Fruit fly (Drosophila melanogaster) whole organism, embryonic: ENCODE measurements around the gene Targ3.

ENCODE experiments used
- Bgb ChIP-seq: fragments of 200-800 bp; sonication (Bioruptor generic); IDR thresholded peaks from 2 replicates; pipeline ENCODE4 v1.3.6; 2022; ENCODE audit warnings: missing biosample characterization, missing genetic modification characterization; ENCODE audit not compliant: partially characterized antibody
- C15 ChIP-seq: fragments of 200-800 bp; sonication (Bioruptor generic); IDR thresholded peaks from 3 replicates; pipeline ENCODE4 v1.3.6; 2022; ENCODE audit warnings: missing biosample characterization, missing genetic modification characterization
- CG10209 ChIP-seq: fragments of 200-800 bp; sonication (Bioruptor generic); optimal IDR thresholded peaks from 3 replicates; lab custom pipeline; 2017; ENCODE audit warnings: missing biosample characterization, mild to moderate bottlenecking, missing genetic modification characterization, missing genetic modification reagents
- CG10321 ChIP-seq: fragments of 200-800 bp; sonication (Bioruptor generic); IDR thresholded peaks from 2 replicates; pipeline ENCODE4 v1.3.6; 2022; ENCODE audit warnings: missing biosample characterization, missing genetic modification characterization
- CG10565 ChIP-seq: fragments of 200-800 bp; sonication (Bioruptor generic); optimal IDR thresholded peaks from 3 replicates; lab custom pipeline; 2016; ENCODE audit warnings: missing biosample characterization, mild to moderate bottlenecking, missing genetic modification characterization
- CG10654 ChIP-seq: fragments of 200-800 bp; sonication (Bioruptor generic); optimal IDR thresholded peaks from 2 replicates; lab custom pipeline; 2016; ENCODE audit warnings: missing biosample characterization, missing genetic modification characterization
- CG11723 ChIP-seq: fragments of 200-800 bp; sonication (Bioruptor generic); optimal IDR thresholded peaks from 2 replicates; lab custom pipeline; 2017; ENCODE audit warnings: missing biosample characterization, mild to moderate bottlenecking, missing genetic modification characterization
- CG12219 ChIP-seq: fragments of 200-800 bp; sonication (Bioruptor generic); optimal IDR thresholded peaks from 3 replicates; lab custom pipeline; 2018; ENCODE audit warnings: missing biosample characterization, mild to moderate bottlenecking, missing genetic modification characterization
- CG1233 ChIP-seq: fragments of 200-800 bp; sonication (Bioruptor generic); optimal IDR thresholded peaks from 4 replicates; lab custom pipeline; 2018; ENCODE audit warnings: missing biosample characterization, mild to moderate bottlenecking, missing genetic modification characterization
- CG14441 ChIP-seq: fragments of 200-800 bp; sonication (Bioruptor generic); IDR thresholded peaks from 2 replicates; pipeline ENCODE4 v1.3.6; 2022; ENCODE audit warnings: missing biosample characterization, missing genetic modification characterization
- CG1529 ChIP-seq: fragments of 200-800 bp; sonication (Bioruptor generic); optimal IDR thresholded peaks from 3 replicates; lab custom pipeline; 2018; ENCODE audit warnings: missing biosample characterization, missing genetic modification characterization
- CG15514 ChIP-seq: fragments of 200-800 bp; sonication (Bioruptor generic); optimal IDR thresholded peaks from 3 replicates; lab custom pipeline; 2017; ENCODE audit warnings: missing biosample characterization, missing genetic modification characterization, mild to moderate bottlenecking, moderate library complexity, missing genetic modification reagents
- CG16815 ChIP-seq: fragments of 200-800 bp; sonication (Bioruptor generic); optimal IDR thresholded peaks from 3 replicates; lab custom pipeline; 2017; ENCODE audit warnings: missing biosample characterization, mild to moderate bottlenecking, missing genetic modification characterization
- CG17328 ChIP-seq: fragments of 200-800 bp; sonication (Bioruptor generic); IDR thresholded peaks from 2 replicates; pipeline ENCODE4 v1.3.6; 2022; ENCODE audit warnings: missing biosample characterization, missing genetic modification characterization
- CG17385 ChIP-seq: fragments of 200-800 bp; sonication (Bioruptor generic); optimal IDR thresholded peaks from 3 replicates; lab custom pipeline; 2018; ENCODE audit warnings: missing biosample characterization, mild to moderate bottlenecking, missing genetic modification characterization
- CG17612 ChIP-seq: fragments of 200-800 bp; sonication (Bioruptor generic); IDR thresholded peaks from 2 replicates; pipeline ENCODE4 v1.3.6; 2022; ENCODE audit warnings: missing biosample characterization, missing genetic modification characterization
- CG2889 ChIP-seq: fragments of 200-800 bp; sonication (Bioruptor generic); IDR thresholded peaks from 3 replicates; pipeline ENCODE4 v1.3.6; 2022; ENCODE audit warnings: missing biosample characterization, missing genetic modification characterization
- CG31441 ChIP-seq: fragments of 200-800 bp; sonication (Bioruptor generic); IDR thresholded peaks from 2 replicates; pipeline ENCODE4 v1.3.6; 2022; ENCODE audit warnings: missing biosample characterization, missing genetic modification characterization
- CG32532 ChIP-seq: fragments of 200-800 bp; sonication (Bioruptor generic); IDR thresholded peaks from 2 replicates; pipeline ENCODE4 v1.3.6; 2022; ENCODE audit warnings: missing biosample characterization, missing genetic modification characterization
- CG3281 ChIP-seq: fragments of 200-800 bp; sonication (Bioruptor generic); optimal IDR thresholded peaks from 3 replicates; lab custom pipeline; 2017; ENCODE audit warnings: missing biosample characterization, mild to moderate bottlenecking, missing genetic modification characterization
- CG34224 ChIP-seq: fragments of 200-800 bp; sonication (Bioruptor generic); IDR thresholded peaks from 3 replicates; pipeline ENCODE4 v1.3.6; 2022; ENCODE audit warnings: missing biosample characterization, missing genetic modification characterization; ENCODE audit not compliant: partially characterized antibody
- CG3726 ChIP-seq: fragments of 200-800 bp; sonication (Bioruptor generic); IDR thresholded peaks from 3 replicates; pipeline ENCODE4, ENCODE4 v1.3.6; 2022; ENCODE audit warnings: missing biosample characterization, missing genetic modification characterization
- CG7786 ChIP-seq: fragments of 200-800 bp; sonication (Bioruptor generic); optimal IDR thresholded peaks from 2 replicates; lab custom pipeline; 2016; ENCODE audit warnings: missing biosample characterization, missing genetic modification characterization
- Camta ChIP-seq: fragments of 200-800 bp; sonication (Bioruptor generic); optimal IDR thresholded peaks from 2 replicates; lab custom pipeline; 2016; ENCODE audit warnings: missing biosample characterization, missing genetic modification characterization
- Dbx ChIP-seq: fragments of 200-800 bp; sonication (Bioruptor generic); IDR thresholded peaks from 3 replicates; pipeline ENCODE4 v1.3.6; 2022; ENCODE audit warnings: missing biosample characterization, missing genetic modification characterization
- Dll ChIP-seq: fragments of 200-800 bp; sonication (Bioruptor generic); IDR thresholded peaks from 4 replicates; pipeline ENCODE4 v1.3.6; 2022; ENCODE audit warnings: missing biosample characterization, missing genetic modification characterization; ENCODE audit not compliant: partially characterized antibody
- Ets97D ChIP-seq: fragments of 200-800 bp; sonication (Bioruptor generic); optimal IDR thresholded peaks from 3 replicates; lab custom pipeline; 2016; ENCODE audit warnings: missing biosample characterization, missing genetic modification characterization
- HLH54F ChIP-seq: fragments of 200-800 bp; sonication (Bioruptor generic); optimal IDR thresholded peaks from 3 replicates; lab custom pipeline; 2016; ENCODE audit warnings: missing biosample characterization, missing genetic modification characterization
- Meics ChIP-seq: fragments of 200-800 bp; sonication (Bioruptor generic); optimal IDR thresholded peaks from 2 replicates; lab custom pipeline; 2017; ENCODE audit warnings: missing biosample characterization, mild to moderate bottlenecking, missing genetic modification characterization
- Rfx ChIP-seq: fragments of 200-800 bp; sonication (Bioruptor generic); IDR thresholded peaks from 2 replicates; pipeline ENCODE4 v1.3.6; 2022; ENCODE audit warnings: missing biosample characterization, missing genetic modification characterization
- Side ChIP-seq: fragments of 200-800 bp; sonication (Bioruptor generic); optimal IDR thresholded peaks from 2 replicates; lab custom pipeline; 2016; ENCODE audit warnings: missing biosample characterization, missing genetic modification characterization
- Sox102F ChIP-seq: fragments of 200-800 bp; sonication (Bioruptor generic); optimal IDR thresholded peaks from 2 replicates; lab custom pipeline; 2018; ENCODE audit warnings: missing biosample characterization, mild to moderate bottlenecking, missing genetic modification characterization, moderate library complexity
- Ssrp ChIP-seq: fragments of 200-800 bp; sonication (Bioruptor generic); optimal IDR thresholded peaks from 2 replicates; lab custom pipeline; 2018; ENCODE audit warnings: missing biosample characterization, mild to moderate bottlenecking, missing genetic modification characterization, moderate library complexity
- Vsx1 ChIP-seq: fragments of 200-800 bp; sonication (Bioruptor generic); optimal IDR thresholded peaks from 2 replicates; lab custom pipeline; 2017; ENCODE audit warnings: missing biosample characterization, mild to moderate bottlenecking, missing genetic modification characterization, missing genetic modification reagents
- Xbp1 ChIP-seq: fragments of 200-800 bp; sonication (Bioruptor generic); optimal IDR thresholded peaks from 3 replicates; lab custom pipeline; 2016; ENCODE audit warnings: missing biosample characterization, mild to moderate bottlenecking, missing genetic modification characterization
- Xrp1 ChIP-seq: fragments of 200-800 bp; sonication (Bioruptor generic); IDR thresholded peaks from 2 replicates; pipeline ENCODE4 v1.3.6; 2022; ENCODE audit warnings: missing biosample characterization, missing genetic modification characterization
- abd-A ChIP-seq: fragments of 200-800 bp; sonication (Bioruptor generic); optimal IDR thresholded peaks from 3 replicates; lab custom pipeline; 2019; ENCODE audit warnings: missing biosample characterization, mild to moderate bottlenecking, missing genetic modification characterization, moderate library complexity
- dysf ChIP-seq: fragments of 200-800 bp; sonication (Bioruptor generic); IDR thresholded peaks from 3 replicates; pipeline ENCODE4 v1.3.6; 2022; ENCODE audit warnings: missing biosample characterization, missing genetic modification characterization
- fd64A ChIP-seq: fragments of 200-800 bp; sonication (Bioruptor generic); optimal IDR thresholded peaks from 3 replicates; lab custom pipeline; 2018; ENCODE audit warnings: missing biosample characterization, mild to moderate bottlenecking, missing genetic modification characterization
- fd96Cb ChIP-seq: fragments of 200-800 bp; sonication (Bioruptor generic); optimal IDR thresholded peaks from 2 replicates; lab custom pipeline; 2018; ENCODE audit warnings: missing biosample characterization, mild to moderate bottlenecking, missing genetic modification characterization, moderate library complexity
- gsb ChIP-seq: fragments of 200-800 bp; sonication (Bioruptor generic); IDR thresholded peaks from 2 replicates; pipeline ENCODE4 v1.3.6; 2022; ENCODE audit warnings: missing biosample characterization, missing genetic modification characterization
- ind ChIP-seq: fragments of 200-800 bp; sonication (Bioruptor generic); optimal IDR thresholded peaks from 3 replicates; lab custom pipeline; 2016; ENCODE audit warnings: missing biosample characterization, missing genetic modification characterization
- oc ChIP-seq: fragments of 200-800 bp; sonication (Bioruptor generic); optimal IDR thresholded peaks from 2 replicates; lab custom pipeline; 2018; ENCODE audit warnings: missing biosample characterization, mild to moderate bottlenecking, missing genetic modification characterization, moderate library complexity
- p53 ChIP-seq: fragments of 200-800 bp; sonication (Bioruptor generic); optimal IDR thresholded peaks from 2 replicates; lab custom pipeline; 2016; ENCODE audit warnings: missing biosample characterization, missing genetic modification characterization
- pho ChIP-seq: fragments of 200-800 bp; sonication (Bioruptor generic); optimal IDR thresholded peaks from 2 replicates; lab custom pipeline; 2016; ENCODE audit warnings: missing biosample characterization, missing genetic modification characterization
- prd ChIP-seq, 3 experiments: fragments of >200 bp in 2 of 3; fragments of 200-800 bp in 1 of 3; sonication (Bioruptor generic) in 1 of 3; optimal IDR thresholded peaks in 2 of 3; IDR thresholded peaks in 1 of 3; 2 replicates in 2 of 3; 3 replicates in 1 of 3; pipeline versions ENCODE4 v1.3.6 to Lab custom; 2017 to 2022; ENCODE audit warnings: missing biosample characterization in 1 of 3, missing genetic modification characterization in 1 of 3
- sens ChIP-seq: fragments of 200-800 bp; sonication (Bioruptor generic); peaks from one replicate; lab custom pipeline; 2016; ENCODE audit warnings: missing biosample characterization, missing genetic modification characterization
- sim ChIP-seq: fragments of 200-800 bp; sonication (Bioruptor generic); IDR thresholded peaks from 2 replicates; pipeline ENCODE4 v1.3.6; 2022; ENCODE audit warnings: missing biosample characterization, missing genetic modification characterization
- sna ChIP-seq: fragments of 200-800 bp; sonication (Bioruptor generic); IDR thresholded peaks from 2 replicates; pipeline ENCODE4 v1.3.6; 2022; ENCODE audit warnings: missing biosample characterization, missing genetic modification characterization; ENCODE audit not compliant: partially characterized antibody
- sob ChIP-seq: fragments of 200-800 bp; sonication (Bioruptor generic); IDR thresholded peaks from 2 replicates; pipeline ENCODE4 v1.3.6; 2022; ENCODE audit warnings: missing biosample characterization, missing genetic modification characterization
- vvl ChIP-seq: fragments of 200-800 bp; sonication (Bioruptor generic); IDR thresholded peaks from 2 replicates; pipeline ENCODE4 v1.3.6; 2022; ENCODE audit warnings: missing biosample characterization, missing genetic modification characterization

The Targ3 gene

DNA sequence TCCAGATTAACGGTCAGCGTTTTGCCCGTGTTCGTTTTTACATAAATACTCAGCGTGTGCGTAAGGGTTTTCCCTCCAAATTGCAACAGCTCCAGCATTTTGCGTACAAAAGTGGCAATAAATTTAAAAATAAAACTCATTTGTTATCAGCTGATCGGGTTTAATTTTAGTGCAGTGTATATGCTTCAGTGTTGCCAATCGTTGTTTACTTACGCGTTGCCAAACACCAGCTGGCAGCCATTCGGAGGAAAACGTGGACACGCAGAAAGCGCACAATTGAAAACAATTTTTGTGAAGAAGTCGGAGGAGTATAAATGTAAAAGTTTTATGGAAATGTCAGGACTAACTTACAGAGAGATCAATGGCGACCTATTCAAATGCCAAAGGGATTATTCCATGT is at the start of gene Targ3, which contains the start of gene park (continued):
- TF ChIP-seq sna (GFP tag; lab: Robert Waterston, UW) (peak; percentile 30; the same call in 1 of the 2 replicates), CG10565 (GFP tag; lab: Kevin White, UChicago) (no peak), sim (GFP tag; lab: Robert Waterston, UW) (no peak), p53 (no peak), Rfx (GFP tag; lab: Robert Waterston, UW) (peak; percentile 35; the same call in 1 of the 2 replicates), CG10321 (GFP tag; lab: Robert Waterston, UW) (no peak), Sox102F (GFP tag; lab: Kevin White, UChicago) (no peak), CG11723 (no peak), sob (GFP tag; lab: Robert Waterston, UW) (peak; percentile 38; the same call in 1 of the 2 replicates), Camta (GFP tag; lab: Kevin White, UChicago) (no peak), CG12219 (no peak), abd-A (peak; percentile 4), CG10209 (GFP tag; lab: Kevin White, UChicago) (peak; percentile 30), Side (GFP tag; lab: Kevin White, UChicago) (no peak), CG1233 (GFP tag; lab: Kevin White, UChicago) (no peak), Xbp1 (GFP tag; lab: Kevin White, UChicago) (peak; percentile 60), CG16815 (GFP tag; lab: Kevin White, UChicago) (no peak), CG15514 (GFP tag; lab: Kevin White, UChicago) (peak; percentile 41), fd96Cb (no peak), Vsx1 (GFP tag; lab: Kevin White, UChicago) (no peak), Dll (0 out of 4 replicates have a peak, but pooled peaks have one; percentile 43), vvl (GFP tag; lab: Robert Waterston, UW) (peak; percentile 39), Dbx (GFP tag; lab: Robert Waterston, UW) (0 out of 3 replicates have a peak, but pooled peaks have one; percentile 40), CG34224 (GFP tag; lab: Robert Waterston, UW) (no peak), oc (tag; lab: Kevin White, UChicago) (no peak), CG7786 (GFP tag; lab: Kevin White, UChicago) (peak; percentile 43), CG32532 (GFP tag; lab: Robert Waterston, UW) (no peak), Meics (GFP tag; lab: Kevin White, UChicago) (peak; percentile 7), Bgb (GFP tag; lab: Robert Waterston, UW) (peak; percentile 23; the same call in 1 of the 2 replicates), CG10654 (no peak), CG2889 (GFP tag; lab: Robert Waterston, UW) (no peak), CG17328 (GFP tag; lab: Robert Waterston, UW) (no peak), Ssrp (tag; lab: Kevin White, UChicago) (no peak), CG14441 (no peak), CG3726 (GFP tag; lab: Robert Waterston, UW) (no peak), HLH54F (peak; percentile 68), Ets97D (GFP tag; lab: Kevin White, UChicago) (peak; percentile 53), ind (GFP tag; lab: Kevin White, UChicago) (no peak), dysf (GFP tag; lab: Robert Waterston, UW) (no peak), CG3281 (GFP tag; lab: Kevin White, UChicago) (no peak), CG1529 (GFP tag; lab: Kevin White, UChicago) (no peak), sens (peak; percentile 79), prd (optimal IDR thresholded peaks at IDR 0.05; lab: Kevin White, UChicago) (no peak), prd (GFP tag; IDR thresholded peaks at IDR 0.05; lab: Robert Waterston, UW) (no peak), C15 (GFP tag; lab: Robert Waterston, UW) (no peak), Xrp1 (GFP tag; lab: Robert Waterston, UW) (no peak), CG17612 (GFP tag; lab: Robert Waterston, UW) (no peak), fd64A (peak; percentile 25), CG31441 (GFP tag; lab: Robert Waterston, UW) (no peak), CG17385 (GFP tag; lab: Kevin White, UChicago) (peak; percentile 45), pho (GFP tag; lab: Kevin White, UChicago) (no peak), gsb (no peak)
